Worm (Caenorhabditis elegans): ENCODE results near the gene F46G10.4.

Gene F46G10.4

ce11 chrX:13359800-13360199, 26.0 kb downstream of the F46G10.4 start:
- TF ChIP-seq hnd-1 (tag; optimal IDR thresholded peaks at IDR 0.05): no peak
- TF ChIP-seq ama-1 (optimal IDR thresholded peaks at IDR 0.05): no peak
- no peak for TF ChIP-seq sea-1 (GFP tag; conservative IDR thresholded peaks at IDR 0.05)
- no peak for TF ChIP-seq flt-1 (GFP tag; IDR thresholded peaks at IDR 0.05)
- TF ChIP-seq B0310.2 (tag; optimal IDR thresholded peaks at IDR 0.05): no peak
- no peak for TF ChIP-seq scrt-1 (GFP tag; IDR thresholded peaks at IDR 0.05)
- TF ChIP-seq tra-4 (tag; optimal IDR thresholded peaks at IDR 0.05): no peak
- no peak for TF ChIP-seq F13C5.2 (tag; optimal IDR thresholded peaks at IDR 0.05)
- TF ChIP-seq ceh-36 (tag; optimal IDR thresholded peaks at IDR 0.05): no peak
- TF ChIP-seq aly-1 (tag; optimal IDR thresholded peaks at IDR 0.05): no peak
- no peak for TF ChIP-seq hmg-4 (GFP tag; optimal IDR thresholded peaks at IDR 0.05)
- no peak for TF ChIP-seq tbx-37 (GFP tag; conservative IDR thresholded peaks at IDR 0.05)
- TF ChIP-seq ets-7 (tag; optimal IDR thresholded peaks at IDR 0.05): no peak
- TF ChIP-seq pes-1 (GFP tag; IDR thresholded peaks at IDR 0.05): no peak
- no peak for TF ChIP-seq ceh-13 (GFP tag; optimal IDR thresholded peaks at IDR 0.05)

- TF ChIP-seq hmbx-1 (tag; optimal IDR thresholded peaks at IDR 0.05) (no peak), tra-4 (tag; optimal IDR thresholded peaks at IDR 0.05) (no peak), flt-1 (GFP tag; IDR thresholded peaks at IDR 0.05) (no peak), pes-1 (GFP tag; IDR thresholded peaks at IDR 0.05) (no peak), hmg-4 (GFP tag; optimal IDR thresholded peaks at IDR 0.05) (no peak), scrt-1 (GFP tag; IDR thresholded peaks at IDR 0.05) (no peak), ceh-13 (GFP tag; optimal IDR thresholded peaks at IDR 0.05) (no peak), ama-1 (optimal IDR thresholded peaks at IDR 0.05) (no peak), F13C5.2 (tag; optimal IDR thresholded peaks at IDR 0.05) (no peak), sea-1 (GFP tag; conservative IDR thresholded peaks at IDR 0.05) (no peak), tbx-11 (GFP tag; IDR thresholded peaks at IDR 0.05) (no peak), ceh-36 (tag; optimal IDR thresholded peaks at IDR 0.05) (no peak), hnd-1 (tag; optimal IDR thresholded peaks at IDR 0.05) (no peak), tbx-37 (GFP tag; conservative IDR thresholded peaks at IDR 0.05) (no peak), ets-7 (tag; optimal IDR thresholded peaks at IDR 0.05) (no peak), aly-1 (tag; optimal IDR thresholded peaks at IDR 0.05) (no peak)
Observed at ce11 chrX:13360632-13361031, 26.8 kb downstream of the F46G10.4 start.

DNA sequence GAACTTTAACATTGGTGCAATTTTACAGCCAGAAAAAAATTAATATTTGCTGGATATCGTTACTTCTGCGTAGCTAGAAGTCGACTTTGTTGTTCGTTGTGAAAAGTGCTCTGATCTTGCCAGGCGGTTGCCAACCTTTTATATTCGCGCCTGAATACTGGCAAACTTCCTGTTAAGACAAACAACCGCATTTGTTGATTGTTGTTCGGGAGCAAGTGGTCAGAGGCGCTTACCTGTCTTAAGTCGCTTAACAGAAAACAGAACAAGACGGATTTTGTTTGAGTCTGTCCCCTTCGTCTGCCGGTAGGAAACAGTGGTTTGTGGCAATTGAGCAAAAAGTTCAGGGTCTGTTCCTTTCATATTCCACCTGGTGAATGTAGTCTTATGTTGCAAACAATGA, 28.6 kb downstream of the F46G10.4 start, which contains the start of gene C49F8.15:
TSS of gene C49F8.15 (minus strand) at position 101 of the 400 bp plus-strand sequence.
- no peak for TF ChIP-seq ets-7 (tag; optimal IDR thresholded peaks at IDR 0.05)
- no peak for TF ChIP-seq ceh-36 (tag; optimal IDR thresholded peaks at IDR 0.05)
- TF ChIP-seq sea-1 (GFP tag; conservative IDR thresholded peaks at IDR 0.05): no peak

DNA sequence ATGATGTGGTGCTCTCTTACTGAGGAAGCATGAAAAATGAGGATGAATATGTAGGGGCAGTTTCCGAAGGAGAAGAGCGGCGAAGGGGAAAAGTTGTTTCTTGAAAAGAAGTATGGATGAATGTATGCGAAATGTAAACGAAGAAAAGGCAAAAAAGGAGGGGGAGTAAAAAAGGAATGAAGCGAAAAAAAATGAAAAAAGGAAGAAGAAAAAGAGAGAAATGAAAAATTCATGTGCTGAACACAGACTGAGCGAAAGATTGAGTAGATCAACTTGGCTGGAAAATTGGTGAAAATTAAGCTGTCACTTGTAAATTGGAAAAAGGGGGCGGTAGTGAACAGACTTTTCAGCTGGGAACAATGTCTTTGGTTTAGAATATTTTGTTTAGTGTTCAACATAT, 31.1 kb downstream of the F46G10.4 start, which contains the start of gene C49F8.1:
TSS of gene C49F8.1 (minus strand) at position 101 of the 400 bp plus-strand sequence.
- TF ChIP-seq scrt-1 (GFP tag; IDR thresholded peaks at IDR 0.05): no peak
- no peak for TF ChIP-seq pes-1 (GFP tag; IDR thresholded peaks at IDR 0.05)
- no peak for TF ChIP-seq hnd-1 (tag; optimal IDR thresholded peaks at IDR 0.05)
- no peak for TF ChIP-seq tra-4 (tag; optimal IDR thresholded peaks at IDR 0.05)
- no peak for TF ChIP-seq ets-7 (tag; optimal IDR thresholded peaks at IDR 0.05)
- no peak for TF ChIP-seq flt-1 (GFP tag; IDR thresholded peaks at IDR 0.05)
- TF ChIP-seq B0310.2 (tag; optimal IDR thresholded peaks at IDR 0.05): no peak
- TF ChIP-seq tbx-37 (GFP tag; conservative IDR thresholded peaks at IDR 0.05): no peak
- TF ChIP-seq F13C5.2 (tag; optimal IDR thresholded peaks at IDR 0.05): no peak
- no peak for TF ChIP-seq hmbx-1 (tag; optimal IDR thresholded peaks at IDR 0.05)
- TF ChIP-seq aly-1 (tag; optimal IDR thresholded peaks at IDR 0.05): no peak
- TF ChIP-seq ceh-13 (GFP tag; optimal IDR thresholded peaks at IDR 0.05): no peak
- no peak for TF ChIP-seq hmg-4 (GFP tag; optimal IDR thresholded peaks at IDR 0.05)
- TF ChIP-seq ama-1 (optimal IDR thresholded peaks at IDR 0.05): no peak
- no peak for TF ChIP-seq sea-1 (GFP tag; conservative IDR thresholded peaks at IDR 0.05)

ce11 chrX:13366955-13367354, 33.1 kb downstream of the F46G10.4 start:
- no peak for TF ChIP-seq tbx-11 (GFP tag; IDR thresholded peaks at IDR 0.05)
- TF ChIP-seq ceh-13 (GFP tag; optimal IDR thresholded peaks at IDR 0.05): no peak

DNA sequence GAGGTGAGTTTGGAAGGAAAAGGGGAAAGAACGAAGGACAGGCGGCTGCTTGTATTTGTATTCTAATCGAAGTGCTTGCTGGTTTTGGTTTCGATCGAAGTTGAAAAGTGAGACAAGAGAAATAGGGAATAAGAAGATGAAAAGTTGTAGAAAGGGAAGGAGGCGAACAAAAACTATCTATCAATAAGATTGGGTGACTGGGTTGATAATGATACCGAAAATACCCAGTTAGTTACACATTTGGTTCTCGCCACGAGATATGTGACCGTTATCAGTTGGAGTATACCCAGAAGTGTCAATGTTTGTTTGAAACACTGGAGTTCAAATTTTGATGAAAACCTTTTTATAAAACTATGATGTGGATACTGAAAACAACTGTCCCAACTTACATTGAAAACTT, 34.4 kb downstream of the F46G10.4 start:
- TF ChIP-seq hnd-1 (tag; optimal IDR thresholded peaks at IDR 0.05) (no peak), sea-1 (GFP tag; conservative IDR thresholded peaks at IDR 0.05) (no peak), aly-1 (tag; optimal IDR thresholded peaks at IDR 0.05) (no peak), ceh-36 (tag; optimal IDR thresholded peaks at IDR 0.05) (no peak), pes-1 (GFP tag; IDR thresholded peaks at IDR 0.05) (no peak), hmbx-1 (tag; optimal IDR thresholded peaks at IDR 0.05) (no peak)

ce11 chrX:13376185-13376584, 42.3 kb downstream of the F46G10.4 start:
- TF ChIP-seq tbx-37 (GFP tag; conservative IDR thresholded peaks at IDR 0.05): no peak
- no peak for TF ChIP-seq pes-1 (GFP tag; IDR thresholded peaks at IDR 0.05)
- TF ChIP-seq hmbx-1 (tag; optimal IDR thresholded peaks at IDR 0.05): no peak
- TF ChIP-seq ama-1 (optimal IDR thresholded peaks at IDR 0.05): no peak
- no peak for TF ChIP-seq ets-7 (tag; optimal IDR thresholded peaks at IDR 0.05)
- no peak for TF ChIP-seq F13C5.2 (tag; optimal IDR thresholded peaks at IDR 0.05)
- no peak for TF ChIP-seq scrt-1 (GFP tag; IDR thresholded peaks at IDR 0.05)
- no peak for TF ChIP-seq flt-1 (GFP tag; IDR thresholded peaks at IDR 0.05)
- no peak for TF ChIP-seq tbx-11 (GFP tag; IDR thresholded peaks at IDR 0.05)
- TF ChIP-seq sea-1 (GFP tag; conservative IDR thresholded peaks at IDR 0.05): no peak
- TF ChIP-seq tra-4 (tag; optimal IDR thresholded peaks at IDR 0.05): no peak
- no peak for TF ChIP-seq ceh-36 (tag; optimal IDR thresholded peaks at IDR 0.05)
- TF ChIP-seq ceh-13 (GFP tag; optimal IDR thresholded peaks at IDR 0.05): no peak
- no peak for TF ChIP-seq hnd-1 (tag; optimal IDR thresholded peaks at IDR 0.05)

- TF ChIP-seq flt-1 (GFP tag; IDR thresholded peaks at IDR 0.05): no peak
- no peak for TF ChIP-seq scrt-1 (GFP tag; IDR thresholded peaks at IDR 0.05)
- TF ChIP-seq hmbx-1 (tag; optimal IDR thresholded peaks at IDR 0.05): no peak
- TF ChIP-seq B0310.2 (tag; optimal IDR thresholded peaks at IDR 0.05): no peak
- TF ChIP-seq ets-7 (tag; optimal IDR thresholded peaks at IDR 0.05): no peak
- no peak for TF ChIP-seq aly-1 (tag; optimal IDR thresholded peaks at IDR 0.05)
- no peak for TF ChIP-seq F13C5.2 (tag; optimal IDR thresholded peaks at IDR 0.05)
- TF ChIP-seq tra-4 (tag; optimal IDR thresholded peaks at IDR 0.05): no peak
- TF ChIP-seq ama-1 (optimal IDR thresholded peaks at IDR 0.05): no peak
- no peak for TF ChIP-seq ceh-13 (GFP tag; optimal IDR thresholded peaks at IDR 0.05)
- TF ChIP-seq hmg-4 (GFP tag; optimal IDR thresholded peaks at IDR 0.05): no peak
Observed at ce11 chrX:13376851-13377250, 43.0 kb downstream of the F46G10.4 start, which contains the start of the genes C49F8.14 and gem-1. Gene C49F8.14 (minus strand): TSS chrX:13376949. Gene gem-1 (minus strand): TSS chrX:13376992.

All from whole organism, early embryonic.